Worm (Caenorhabditis elegans): ENCODE results near the gene C14C11.4.

C14C11.4 gene

ce11 chrV:5695635-5696034 lies 48.2 kb downstream of the C14C11.4 start:
- TF ChIP-seq F39B2.1 (GFP tag; IDR thresholded peaks at IDR 0.05) (no peak), nhr-80 (tag; optimal IDR thresholded peaks at IDR 0.05) (peak; percentile 23), ztf-26 (tag; optimal IDR thresholded peaks at IDR 0.05) (peak; percentile 13)

ce11 chrV:5696177-5696576 lies 48.8 kb downstream of the C14C11.4 start:
- no peak for TF ChIP-seq ceh-100 (GFP tag; IDR thresholded peaks at IDR 0.05)
- TF ChIP-seq pha-4 (tag; optimal IDR thresholded peaks at IDR 0.05), result no peak
- TF ChIP-seq Y53G8AR.9 (GFP tag; conservative IDR thresholded peaks at IDR 0.05), result no peak
- no peak for TF ChIP-seq rec-8 (tag; optimal IDR thresholded peaks at IDR 0.05)
- no peak for TF ChIP-seq F39B2.1 (GFP tag; IDR thresholded peaks at IDR 0.05)

- TF ChIP-seq somi-1 (GFP tag; optimal IDR thresholded peaks at IDR 0.05) (peak; percentile 57), B0336.3 (GFP tag; IDR thresholded peaks at IDR 0.05) (no peak)
Observed at ce11 chrV:5697581-5697980, 50.2 kb downstream of the C14C11.4 start.

ce11 chrV:5699835-5700441 lies 52.5 kb downstream of the C14C11.4 start, which contains the start of gene clec-1:
clec-1 (plus strand) TSS chrV:5700154.
- peak; percentile 45 for TF ChIP-seq ama-1 (optimal IDR thresholded peaks at IDR 0.05)
- no peak for TF ChIP-seq ama-1 (GFP tag; optimal IDR thresholded peaks at IDR 0.05)
- TF ChIP-seq attf-3 (GFP tag; conservative IDR thresholded peaks at IDR 0.05), result no peak
- no peak for TF ChIP-seq nhr-27 (tag; optimal IDR thresholded peaks at IDR 0.05)
- no peak for TF ChIP-seq mel-28 (tag; optimal IDR thresholded peaks at IDR 0.05; ENCODE audit: borderline replicate concordance)
- TF ChIP-seq aptf-3 (GFP tag; IDR thresholded peaks at IDR 0.05), result 0 out of 2 replicates have a peak, but pooled peaks have one; percentile 17
- no peak for TF ChIP-seq hlh-12 (tag; optimal IDR thresholded peaks at IDR 0.05)
- TF ChIP-seq lsy-27 (tag; optimal IDR thresholded peaks at IDR 0.05; ENCODE audit: borderline replicate concordance, insufficient read depth), result no peak
- TF ChIP-seq let-526 (GFP tag; IDR thresholded peaks at IDR 0.05), result no peak
